Fruit fly (Drosophila melanogaster): Measurements from ENCODE around the gene CG31279.
A peak's percentile ranks its signal among the peaks of the same experiment; 100 is the strongest.

Gene CG31279

dm6 chr3R:16406618-16407017, 23.9 kb upstream of the CG31279 start (continued):
- TF ChIP-seq CG16815 (GFP tag; optimal IDR thresholded peaks at IDR 0.05), result no peak
- no peak for TF ChIP-seq MESR4 (GFP tag; optimal IDR thresholded peaks at IDR 0.05)
- peak; percentile 79 for TF ChIP-seq Nf-YC (tag; optimal IDR thresholded peaks at IDR 0.05)
- no peak for TF ChIP-seq gem (tag; optimal IDR thresholded peaks at IDR 0.05)
- no peak for TF ChIP-seq Rx (GFP tag; IDR thresholded peaks at IDR 0.05)
- no peak for TF ChIP-seq NFAT (GFP tag; IDR thresholded peaks at IDR 0.05)
- TF ChIP-seq CG4360 (GFP tag; IDR thresholded peaks at IDR 0.05), result peak; percentile 28; the same call in 1 of the 2 replicates
- 0 out of 3 replicates have a peak, but pooled peaks have one; percentile 18 for TF ChIP-seq CG11456 (GFP tag; IDR thresholded peaks at IDR 0.05)
- no peak for TF ChIP-seq HHEX (GFP tag; optimal IDR thresholded peaks at IDR 0.05)
- peak; percentile 84 for TF ChIP-seq Nf-YB (GFP tag; optimal IDR thresholded peaks at IDR 0.05)
- TF ChIP-seq Adf1 (GFP tag; IDR thresholded peaks at IDR 0.05), result no peak
- TF ChIP-seq slbo (GFP tag; IDR thresholded peaks at IDR 0.05), result no peak
- no peak for TF ChIP-seq Abd-B (GFP tag; optimal IDR thresholded peaks at IDR 0.05)
- no peak for TF ChIP-seq en (GFP tag; optimal IDR thresholded peaks at IDR 0.05)

dm6 chr3R:16408434-16408833, 22.0 kb upstream of the CG31279 start:
- TF ChIP-seq CTCF (GFP tag; optimal IDR thresholded peaks at IDR 0.05) (peak; percentile 29), CG8290 (GFP tag; optimal IDR thresholded peaks at IDR 0.05) (no peak), CG8290 (tag; optimal IDR thresholded peaks at IDR 0.05) (no peak)

dm6 chr3R:16410706-16411105, 19.8 kb upstream of the CG31279 start:
- no peak for TF ChIP-seq inv (GFP tag; IDR thresholded peaks at IDR 0.05; ENCODE audit: partially characterized antibody)
- TF ChIP-seq Xbp1 (GFP tag; optimal IDR thresholded peaks at IDR 0.05), result no peak
- peak; percentile 80 for TF ChIP-seq Nf-YC (tag; optimal IDR thresholded peaks at IDR 0.05)
- TF ChIP-seq Ets65A (GFP tag), result peak; percentile 32
- no peak for TF ChIP-seq CG31388 (GFP tag; optimal IDR thresholded peaks at IDR 0.05)
- no peak for TF ChIP-seq CG1233 (GFP tag; optimal IDR thresholded peaks at IDR 0.05)
- TF ChIP-seq CG2678 (tag; optimal IDR thresholded peaks at IDR 0.05), result no peak
- no peak for TF ChIP-seq CG9932 (GFP tag; IDR thresholded peaks at IDR 0.05)
- TF ChIP-seq CG3726 (GFP tag; IDR thresholded peaks at IDR 0.05), result no peak
- TF ChIP-seq seq (GFP tag; IDR thresholded peaks at IDR 0.05), result peak; percentile 63; the same call in 1 of the 2 replicates
- TF ChIP-seq CG8281 (tag; optimal IDR thresholded peaks at IDR 0.05), result no peak
- TF ChIP-seq Nf-YB (GFP tag; optimal IDR thresholded peaks at IDR 0.05), result peak; percentile 89
- TF ChIP-seq CG30020 (tag; optimal IDR thresholded peaks at IDR 0.05), result no peak

dm6 chr3R:16413734-16414133, 16.7 kb upstream of the CG31279 start:
- TF ChIP-seq CG8478 (optimal IDR thresholded peaks at IDR 0.05), result no peak
- TF ChIP-seq CG10366 (GFP tag; IDR thresholded peaks at IDR 0.05), result no peak
- TF ChIP-seq bbx (GFP tag; IDR thresholded peaks at IDR 0.05; ENCODE audit: partially characterized antibody), result peak; percentile 46; the same call in 1 of the 2 replicates
- TF ChIP-seq HmgZ (tag; optimal IDR thresholded peaks at IDR 0.05), result no peak
- TF ChIP-seq pfk (GFP tag; optimal IDR thresholded peaks at IDR 0.05), result peak; percentile 93
- peak; percentile 42 for TF ChIP-seq phol (tag; optimal IDR thresholded peaks at IDR 0.05)
- TF ChIP-seq chinmo (GFP tag; IDR thresholded peaks at IDR 0.05; ENCODE audit: partially characterized antibody), result 0 out of 4 replicates have a peak, but pooled peaks have one; percentile 38
- TF ChIP-seq z (GFP tag; IDR thresholded peaks at IDR 0.05), result peak; percentile 99
- no peak for TF ChIP-seq Hmr (GFP tag; optimal IDR thresholded peaks at IDR 0.05)
- no peak for TF ChIP-seq zen (tag; optimal IDR thresholded peaks at IDR 0.05)
- TF ChIP-seq CG14667 (GFP tag; IDR thresholded peaks at IDR 0.05), result no peak
- no peak for TF ChIP-seq CG8281 (tag; optimal IDR thresholded peaks at IDR 0.05)
- TF ChIP-seq cad (GFP tag; optimal IDR thresholded peaks at IDR 0.05), result no peak
- 0 out of 2 replicates have a peak, but pooled peaks have one; percentile 21 for TF ChIP-seq Bgb (GFP tag; IDR thresholded peaks at IDR 0.05; ENCODE audit: partially characterized antibody)
- no peak for TF ChIP-seq Jarid2 (GFP tag; optimal IDR thresholded peaks at IDR 0.05)
- no peak for TF ChIP-seq tgo (GFP tag; IDR thresholded peaks at IDR 0.05)
- no peak for TF ChIP-seq CG2678 (tag; optimal IDR thresholded peaks at IDR 0.05)
- no peak for TF ChIP-seq ind (GFP tag; optimal IDR thresholded peaks at IDR 0.05)
- no peak for TF ChIP-seq slbo (GFP tag; IDR thresholded peaks at IDR 0.05)
- no peak for TF ChIP-seq jing (GFP tag; optimal IDR thresholded peaks at IDR 0.05)
- TF ChIP-seq Nf-YC (tag; optimal IDR thresholded peaks at IDR 0.05), result peak; percentile 92
- no peak for TF ChIP-seq D (optimal IDR thresholded peaks at IDR 0.05)
- TF ChIP-seq D (GFP tag; optimal IDR thresholded peaks at IDR 0.05), result no peak
- TF ChIP-seq CG42726 (GFP tag; IDR thresholded peaks at IDR 0.05; ENCODE audit: partially characterized antibody), result no peak

Measured in whole organism, embryonic.